Worm (Caenorhabditis elegans) whole organism, late embryonic: ENCODE measurements around the gene ztf-28.

Experiments
- ama-1 ChIP-seq: fragments of 150-350 bp; optimal IDR thresholded peaks from 2 replicates; lab custom pipeline; 2014
- ceh-14 ChIP-seq: sonication (generic microtip); optimal IDR thresholded peaks from 2 replicates; lab custom pipeline; 2016; ENCODE audit warnings: missing genotype, missing genetic modification characterization, missing compliant biosample characterization
- fkh-6 ChIP-seq: sonication (generic microtip); optimal IDR thresholded peaks from 2 replicates; lab custom pipeline; 2016; ENCODE audit warnings: missing genetic modification characterization, missing compliant biosample characterization
- hlh-30 ChIP-seq: sonication (generic microtip); optimal IDR thresholded peaks from 2 replicates; lab custom pipeline; 2017; ENCODE audit warnings: antibody characterized with exemption, missing genetic modification characterization, missing compliant biosample characterization; ENCODE audit not compliant: insufficient read depth
- hlh-8 ChIP-seq: sonication (generic microtip); optimal IDR thresholded peaks from 2 replicates; lab custom pipeline; 2016; ENCODE audit warnings: missing genotype, missing genetic modification characterization, missing compliant biosample characterization
- tbx-7 ChIP-seq: sonication (generic microtip); optimal IDR thresholded peaks from 2 replicates; lab custom pipeline; 2016; ENCODE audit warnings: missing genotype, missing genetic modification characterization, missing compliant biosample characterization

DNA sequence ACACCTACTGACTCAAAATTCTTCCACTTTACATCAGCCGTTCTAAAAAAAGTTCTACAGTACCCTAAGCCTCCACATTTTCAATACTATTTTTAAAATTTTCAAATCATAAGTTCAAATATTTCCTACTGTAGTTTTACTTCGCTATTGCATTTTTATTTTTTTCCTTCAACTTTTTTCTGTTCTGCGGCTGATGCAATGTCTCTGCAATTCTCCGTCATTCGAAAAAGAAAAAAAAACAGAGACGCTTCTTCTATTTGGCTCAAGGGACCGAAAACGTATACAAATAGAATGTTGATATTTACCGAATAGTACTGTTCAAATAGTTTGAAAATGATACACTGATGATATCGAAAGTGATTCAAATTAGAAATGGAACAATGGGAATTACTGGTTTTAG lies 47.8 kb downstream of the ztf-28 start:
- TF ChIP-seq tbx-7 (tag; lab: Kevin White, UChicago) = no peak
- no peak for TF ChIP-seq hlh-30 (tag; lab: Kevin White, UChicago)
- no peak for TF ChIP-seq hlh-8 (tag; lab: Kevin White, UChicago)
- no peak for TF ChIP-seq ama-1 (lab: Kevin White, UChicago)
- no peak for TF ChIP-seq ceh-14 (tag; lab: Kevin White, UChicago)
- TF ChIP-seq fkh-6 = no peak
